Fruit fly (Drosophila melanogaster): ENCODE measurements around the gene Reph.

Gene Reph

DNA sequence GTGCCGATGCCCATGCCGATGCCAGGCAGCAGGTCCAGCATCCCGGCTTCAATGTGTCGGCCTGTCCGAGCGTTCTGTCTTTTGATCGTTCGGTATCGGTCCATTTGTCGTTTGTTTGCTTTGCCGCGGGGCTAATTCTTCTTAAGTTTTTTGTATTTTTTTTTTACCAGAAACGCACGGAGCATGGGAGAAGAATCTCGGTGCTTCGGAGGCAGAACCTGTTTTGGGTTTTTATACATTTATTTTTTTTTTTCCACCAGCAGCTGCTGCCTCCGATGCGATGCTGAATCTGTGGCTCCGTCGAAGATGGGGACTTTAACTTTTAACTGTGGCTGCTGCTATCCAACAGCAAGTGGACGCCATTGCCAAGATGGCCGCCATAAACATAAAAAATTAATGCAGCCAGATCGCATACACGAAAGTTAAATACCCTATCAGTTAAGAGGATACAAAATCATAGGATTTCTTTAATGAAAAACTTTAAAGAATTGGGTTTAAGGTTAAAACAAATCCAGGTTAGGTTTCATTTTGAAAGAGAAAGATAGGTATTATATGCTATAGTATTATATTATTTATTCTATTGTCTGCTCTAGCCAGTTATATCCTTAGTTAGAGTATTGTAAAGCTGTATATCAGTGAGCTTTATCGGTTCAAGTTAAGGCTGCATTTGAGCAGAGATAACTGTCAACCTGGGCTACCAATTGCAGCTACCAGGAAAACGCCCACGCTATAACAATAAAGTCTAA, 22.0 kb upstream of the Reph start (continued):
- peak; percentile 25; the same call in 1 of the 2 replicates for TF ChIP-seq CG10366 (GFP tag; IDR thresholded peaks at IDR 0.05)
- TF ChIP-seq Ptx1 (GFP tag; IDR thresholded peaks at IDR 0.05) = peak; percentile 65
- peak; percentile 26 for TF ChIP-seq ATbp (GFP tag; optimal IDR thresholded peaks at IDR 0.05)
- TF ChIP-seq bsh (GFP tag; optimal IDR thresholded peaks at IDR 0.05) = peak; percentile 9 to 62
- peak; percentile 41; the same call in 1 of the 2 replicates for TF ChIP-seq Xrp1 (GFP tag; IDR thresholded peaks at IDR 0.05)
- TF ChIP-seq CG4730 (GFP tag; IDR thresholded peaks at IDR 0.05) = peak; percentile 22; the same call in 1 of the 2 replicates
- no peak for TF ChIP-seq pan (optimal IDR thresholded peaks at IDR 0.05)
- peak in 1 of 2 experiments; percentile 32 for TF ChIP-seq pan (GFP tag; optimal IDR thresholded peaks at IDR 0.05 in 1 of 2, IDR thresholded peaks at IDR 0.05 in 1 of 2)

DNA sequence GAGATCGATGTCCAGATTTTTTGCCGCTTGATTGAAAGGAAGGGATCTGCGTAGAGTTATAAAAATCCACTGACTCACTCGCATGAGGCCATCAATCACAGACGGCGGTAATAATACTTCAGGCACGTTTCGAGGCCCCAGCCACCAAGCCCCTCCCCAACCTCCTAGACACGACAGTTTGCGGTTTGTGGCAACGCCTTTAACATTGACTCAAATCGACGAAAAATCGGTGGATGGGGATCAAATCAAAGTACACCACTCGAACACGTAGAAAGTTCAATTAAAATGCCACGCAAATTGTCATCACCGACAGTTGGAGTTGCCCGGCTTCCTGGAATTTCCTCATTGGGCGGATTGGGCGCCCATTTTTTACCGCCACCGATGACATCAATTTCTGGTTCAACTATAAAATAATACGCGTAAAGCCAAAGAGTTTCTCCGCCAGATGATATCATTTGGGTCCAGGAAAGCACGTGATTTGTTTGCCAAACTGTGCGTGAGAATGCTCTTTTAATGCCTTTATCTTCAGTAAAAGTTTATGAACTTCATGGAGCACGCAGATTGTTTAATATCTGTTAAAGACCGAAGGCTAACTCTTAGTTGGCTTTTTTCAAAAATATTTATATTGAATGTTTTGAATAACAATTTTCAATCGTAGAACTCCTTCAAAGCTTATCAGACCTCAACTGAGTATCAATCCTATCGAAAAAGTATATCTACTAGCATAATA, 18.9 kb upstream of the Reph start, which contains the start of gene CG31960:
CG31960 (plus strand) TSS at position 680 of the 730 bp plus-strand sequence.
- TF ChIP-seq chinmo (GFP tag; IDR thresholded peaks at IDR 0.05; ENCODE audit: partially characterized antibody) = 0 out of 4 replicates have a peak, but pooled peaks have one; percentile 41
- no peak for TF ChIP-seq lov (optimal IDR thresholded peaks at IDR 0.05)
- peak; percentile 16; the same call in 1 of the 3 replicates for TF ChIP-seq lov (GFP tag; IDR thresholded peaks at IDR 0.05)
- TF ChIP-seq CG13894 (tag; optimal IDR thresholded peaks at IDR 0.05) = peak; percentile 72
- 0 out of 2 replicates have a peak, but pooled peaks have one; percentile 4 for TF ChIP-seq dati (GFP tag; IDR thresholded peaks at IDR 0.05)
- TF ChIP-seq Ets65A (GFP tag) = peak; percentile 46
- TF ChIP-seq lab (GFP tag; optimal IDR thresholded peaks at IDR 0.05) = peak; percentile 19
- peak; percentile 62 for TF ChIP-seq Med (GFP tag)
- TF ChIP-seq ewg (GFP tag; optimal IDR thresholded peaks at IDR 0.05) = no peak
- 0 out of 3 replicates have a peak, but pooled peaks have one; percentile 15 for TF ChIP-seq gce (GFP tag; IDR thresholded peaks at IDR 0.05)
- 0 out of 2 replicates have a peak, but pooled peaks have one; percentile 13 for TF ChIP-seq Awh (GFP tag; IDR thresholded peaks at IDR 0.05)
- peak; percentile 36 for TF ChIP-seq cwo (GFP tag; optimal IDR thresholded peaks at IDR 0.05)
- TF ChIP-seq CTCF (GFP tag; optimal IDR thresholded peaks at IDR 0.05) = peak; percentile 84
- no peak for TF ChIP-seq CG3726 (GFP tag; IDR thresholded peaks at IDR 0.05)
- TF ChIP-seq CG6175 (GFP tag; IDR thresholded peaks at IDR 0.05) = 0 out of 3 replicates have a peak, but pooled peaks have one; percentile 38
- TF ChIP-seq org-1 (GFP tag; optimal IDR thresholded peaks at IDR 0.05) = no peak

DNA sequence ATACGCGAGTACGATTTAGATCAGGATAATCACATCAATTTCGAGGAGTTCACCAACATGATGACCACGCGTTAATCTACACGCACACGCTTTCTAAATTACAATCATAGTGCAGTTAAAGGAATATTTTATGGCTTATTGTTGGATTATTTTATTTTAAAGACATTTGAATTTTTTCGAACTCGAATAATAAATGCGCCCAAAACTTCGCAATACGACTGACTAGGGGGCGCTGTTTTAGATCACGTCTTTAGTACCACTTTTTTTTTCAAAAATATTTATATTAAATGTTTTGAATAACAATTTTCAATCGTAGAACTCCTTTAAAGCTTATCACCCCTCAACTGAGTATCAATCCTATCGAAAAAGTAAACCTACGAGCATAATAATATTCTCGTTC, 17.9 kb upstream of the Reph start:
- TF ChIP-seq CG10366 (GFP tag; IDR thresholded peaks at IDR 0.05) (no peak), kni (GFP tag; optimal IDR thresholded peaks at IDR 0.05) (no peak), Dp (GFP tag; optimal IDR thresholded peaks at IDR 0.05) (peak; percentile 71), E2f2 (GFP tag; IDR thresholded peaks at IDR 0.05) (peak; percentile 80), CG5953 (GFP tag; IDR thresholded peaks at IDR 0.05) (no peak), CTCF (GFP tag; optimal IDR thresholded peaks at IDR 0.05) (peak; percentile 92)

DNA sequence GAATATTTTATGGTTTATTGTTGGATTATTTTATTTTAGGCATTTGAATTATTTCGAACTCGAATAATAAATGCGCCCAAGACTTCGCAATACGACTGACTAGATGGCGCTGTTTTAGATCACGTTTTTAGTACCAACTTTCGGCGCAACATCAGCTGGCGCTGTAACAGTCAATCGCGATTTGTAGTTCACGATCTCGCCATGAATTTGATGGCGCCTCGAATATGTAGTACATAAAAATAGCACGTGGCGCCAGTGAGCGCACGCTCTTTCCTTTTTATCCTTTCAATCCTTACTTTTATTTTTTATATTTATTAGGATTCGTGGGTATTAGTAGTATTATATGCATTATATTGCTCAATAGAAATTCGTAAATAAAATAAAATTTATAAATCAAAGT, 17.1 kb upstream of the Reph start:
- TF ChIP-seq MTF-1 (GFP tag; optimal IDR thresholded peaks at IDR 0.05; ENCODE audit: borderline replicate concordance) = peak; percentile 72
- TF ChIP-seq Atf6 (GFP tag; IDR thresholded peaks at IDR 0.05) = peak; percentile 39; the same call in 1 of the 2 replicates
- TF ChIP-seq CTCF (GFP tag; optimal IDR thresholded peaks at IDR 0.05) = peak; percentile 98
- peak; percentile 22 for TF ChIP-seq gcm2 (GFP tag; optimal IDR thresholded peaks at IDR 0.05)
- TF ChIP-seq nerfin-1 (tag; optimal IDR thresholded peaks at IDR 0.05) = no peak
- no peak for TF ChIP-seq CG31224 (GFP tag; IDR thresholded peaks at IDR 0.05)
- TF ChIP-seq slp2 (GFP tag; optimal IDR thresholded peaks at IDR 0.05) = peak; percentile 78
- TF ChIP-seq MBD-R2 (GFP tag; IDR thresholded peaks at IDR 0.05) = peak; percentile 32; the same call in 1 of the 2 replicates
- TF ChIP-seq CG30431 (GFP tag; optimal IDR thresholded peaks at IDR 0.05) = peak; percentile 77
- peak; percentile 65 for TF ChIP-seq ATbp (GFP tag; optimal IDR thresholded peaks at IDR 0.05)
- no peak for TF ChIP-seq CrebB (tag; optimal IDR thresholded peaks at IDR 0.05)
- peak; percentile 35 for TF ChIP-seq CG2116 (GFP tag; optimal IDR thresholded peaks at IDR 0.05)
- TF ChIP-seq wor (GFP tag; IDR thresholded peaks at IDR 0.05) = peak; percentile 70
- peak; percentile 81 for TF ChIP-seq CG16779 (GFP tag; IDR thresholded peaks at IDR 0.05)
- TF ChIP-seq sug (tag; optimal IDR thresholded peaks at IDR 0.05) = peak; percentile 59
- peak; percentile 82 for TF ChIP-seq CG4730 (GFP tag; IDR thresholded peaks at IDR 0.05)
- peak; percentile 28 for TF ChIP-seq Sry-δ (GFP tag; optimal IDR thresholded peaks at IDR 0.05)
- peak; percentile 41; the same call in 2 of the 3 replicates for TF ChIP-seq CG14050 (GFP tag; IDR thresholded peaks at IDR 0.05)
- peak; percentile 40 for TF ChIP-seq caup (GFP tag; optimal IDR thresholded peaks at IDR 0.05; ENCODE audit: severe bottlenecking)
